Fruit fly (Drosophila melanogaster): ENCODE data around the gene CG15544.

The CG15544 gene

dm6 chr3R:30809287-30809933 is 18.2 kb upstream of the CG15544 start (continued):
- no peak for TF ChIP-seq CG8290 (GFP tag; optimal IDR thresholded peaks at IDR 0.05)
- no peak for TF ChIP-seq CG8290 (tag; optimal IDR thresholded peaks at IDR 0.05)
- TF ChIP-seq CrebB (tag; optimal IDR thresholded peaks at IDR 0.05): no peak
- no peak for TF ChIP-seq Dip2 (GFP tag; IDR thresholded peaks at IDR 0.05)
- TF ChIP-seq grn (GFP tag; optimal IDR thresholded peaks at IDR 0.05): peak; percentile 88
- no peak for TF ChIP-seq CG33213 (GFP tag; optimal IDR thresholded peaks at IDR 0.05)
- no peak for TF ChIP-seq CG8089 (GFP tag; optimal IDR thresholded peaks at IDR 0.05)
- TF ChIP-seq vvl (GFP tag; IDR thresholded peaks at IDR 0.05): no peak
- TF ChIP-seq Spps (tag; optimal IDR thresholded peaks at IDR 0.05): no peak
- TF ChIP-seq dysf (GFP tag; IDR thresholded peaks at IDR 0.05): no peak
- no peak for TF ChIP-seq salm (tag; optimal IDR thresholded peaks at IDR 0.05)
- TF ChIP-seq CG11695 (GFP tag; IDR thresholded peaks at IDR 0.05): no peak
- peak; percentile 74; the same call in 1 of the 4 replicates for TF ChIP-seq chinmo (GFP tag; IDR thresholded peaks at IDR 0.05; ENCODE audit: partially characterized antibody)
- no peak for TF ChIP-seq CG8765 (GFP tag; IDR thresholded peaks at IDR 0.05)
- no peak; the same call in 1 of the 2 replicates for TF ChIP-seq chm (GFP tag; IDR thresholded peaks at IDR 0.05)
- no peak for TF ChIP-seq usp (GFP tag; optimal IDR thresholded peaks at IDR 0.05)
- no peak for TF ChIP-seq slbo (GFP tag; IDR thresholded peaks at IDR 0.05)
- no peak for TF ChIP-seq CG2712 (tag; optimal IDR thresholded peaks at IDR 0.05)
- no peak for TF ChIP-seq pita (GFP tag; optimal IDR thresholded peaks at IDR 0.05)
- peak; percentile 12 for TF ChIP-seq Med (GFP tag)
- no peak for TF ChIP-seq B-H2 (GFP tag; optimal IDR thresholded peaks at IDR 0.05)
- TF ChIP-seq sd (tag; optimal IDR thresholded peaks at IDR 0.05): peak; percentile 10
- TF ChIP-seq CG12659 (GFP tag; optimal IDR thresholded peaks at IDR 0.05): no peak
- no peak for TF ChIP-seq gsb-n (tag; optimal IDR thresholded peaks at IDR 0.05)
- no peak for TF ChIP-seq Adf1 (GFP tag; IDR thresholded peaks at IDR 0.05)
- no peak for TF ChIP-seq CG13775 (GFP tag; optimal IDR thresholded peaks at IDR 0.05)
- TF ChIP-seq CG2889 (GFP tag; IDR thresholded peaks at IDR 0.05): no peak
- peak; percentile 11 for TF ChIP-seq nerfin-1 (tag; optimal IDR thresholded peaks at IDR 0.05)
- TF ChIP-seq gcm (GFP tag; optimal IDR thresholded peaks at IDR 0.05): peak; percentile 51
- TF ChIP-seq H2.0 (GFP tag; IDR thresholded peaks at IDR 0.05): no peak
- no peak for TF ChIP-seq Doc2 (GFP tag; IDR thresholded peaks at IDR 0.05)
- TF ChIP-seq z (GFP tag; IDR thresholded peaks at IDR 0.05): no peak
- TF ChIP-seq Dek (tag; optimal IDR thresholded peaks at IDR 0.05): no peak
- TF ChIP-seq CG7745 (tag; optimal IDR thresholded peaks at IDR 0.05): no peak
- no peak for TF ChIP-seq Optix (GFP tag; IDR thresholded peaks at IDR 0.05)
- no peak for TF ChIP-seq CG32767 (GFP tag; IDR thresholded peaks at IDR 0.05)
- no peak for TF ChIP-seq CG9797 (GFP tag; optimal IDR thresholded peaks at IDR 0.05)
- no peak for TF ChIP-seq CG1832 (GFP tag; optimal IDR thresholded peaks at IDR 0.05)
- peak; percentile 25 for TF ChIP-seq chn (GFP tag; optimal IDR thresholded peaks at IDR 0.05)
- TF ChIP-seq CG18599 (GFP tag; optimal IDR thresholded peaks at IDR 0.05): no peak
- 0 out of 3 replicates have a peak, but pooled peaks have one; percentile 23 for TF ChIP-seq CG16813 (GFP tag; IDR thresholded peaks at IDR 0.05; ENCODE audit: partially characterized antibody)
- TF ChIP-seq Xbp1 (GFP tag; optimal IDR thresholded peaks at IDR 0.05): no peak
- TF ChIP-seq nau (GFP tag; optimal IDR thresholded peaks at IDR 0.05): no peak
- TF ChIP-seq Scr (GFP tag; IDR thresholded peaks at IDR 0.05; ENCODE audit: partially characterized antibody): no peak
- TF ChIP-seq stwl (tag; optimal IDR thresholded peaks at IDR 0.05): no peak
- no peak for TF ChIP-seq prd (optimal IDR thresholded peaks at IDR 0.05)
- TF ChIP-seq prd (GFP tag; IDR thresholded peaks at IDR 0.05): no peak
- TF ChIP-seq psq (GFP tag; optimal IDR thresholded peaks at IDR 0.05): peak; percentile 34
- TF ChIP-seq Hr3 (GFP tag; optimal IDR thresholded peaks at IDR 0.05): no peak
- no peak for TF ChIP-seq CG6683 (GFP tag; optimal IDR thresholded peaks at IDR 0.05)
- TF ChIP-seq Ada2b (GFP tag; IDR thresholded peaks at IDR 0.05): no peak

Measured in whole organism, embryonic.